Worm (Caenorhabditis elegans): ENCODE data around the gene algn-11.

ce11 chrIII:7296092-7296668 lies 5.8 kb upstream of the algn-11 start:
- no peak for TF ChIP-seq flt-1 (GFP tag; IDR thresholded peaks at IDR 0.05)
- no peak for TF ChIP-seq klf-2 (GFP tag; conservative IDR thresholded peaks at IDR 0.05)
- TF ChIP-seq cog-1 (tag; optimal IDR thresholded peaks at IDR 0.05): no peak
- TF ChIP-seq ref-1 (GFP tag; conservative IDR thresholded peaks at IDR 0.05): no peak
- no peak for TF ChIP-seq ztf-29 (GFP tag; IDR thresholded peaks at IDR 0.05)
